Worm (Caenorhabditis elegans) whole organism, late embryonic: ENCODE results near the gene zipt-7.1.
"Not testable (repeated sequence)": the region's sequence is repeated elsewhere in the genome, so short reads cannot be mapped to it uniquely, and the experiment has no call there.

Experiments used
- ama-1 ChIP-seq: fragments of 150-350 bp; optimal IDR thresholded peaks from 2 replicates; lab custom pipeline; 2014
- pha-2 ChIP-seq: sonication (generic microtip); optimal IDR thresholded peaks from 2 replicates; lab custom pipeline; 2017; ENCODE audit warnings: mild to moderate bottlenecking, missing genetic modification characterization, missing compliant biosample characterization

DNA sequence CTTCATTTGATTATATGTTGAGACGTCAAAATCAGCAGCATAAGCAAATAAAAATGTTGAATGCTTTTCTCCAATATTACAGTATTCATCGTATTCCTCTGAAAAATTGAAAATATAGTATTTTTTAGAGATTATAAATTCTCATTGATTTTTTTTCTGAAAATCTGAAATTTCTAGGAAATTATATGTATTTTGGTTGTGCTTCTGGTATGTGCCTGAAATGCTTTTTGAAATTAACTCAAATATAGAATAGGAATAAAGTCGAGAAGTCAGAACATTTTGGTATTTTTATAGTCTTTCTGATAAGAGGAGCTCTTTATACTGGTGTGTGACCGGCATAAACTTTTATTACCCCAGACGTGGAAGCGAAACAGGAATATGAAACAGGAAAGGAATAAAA, 19.3 kb upstream of the zipt-7.1 start, which contains the start of gene T28F3.8:
- not testable (repeated sequence) for TF ChIP-seq pha-2 (tag; lab: Kevin White, UChicago); ama-1
